Worm (Caenorhabditis elegans) whole organism, mixed stage, embryonic: ENCODE results near the gene K02D10.3.
A peak's percentile ranks its signal among the peaks of the same experiment; 100 is the strongest.

Experiments
- M03D4.4 ChIP-seq: sonication (generic microtip); optimal IDR thresholded peaks from 2 replicates; lab custom pipeline; 2017; ENCODE audit warnings: mild to moderate bottlenecking, missing genetic modification characterization, missing compliant biosample characterization
- bed-3 ChIP-seq: fragments of 200-800 bp; sonication (Bioruptor generic); optimal IDR thresholded peaks from 3 replicates; lab custom pipeline; 2018; ENCODE audit warnings: mild to moderate bottlenecking, missing genetic modification characterization, moderate library complexity, missing compliant biosample characterization
- blmp-1 ChIP-seq: fragments of 150-350 bp; optimal IDR thresholded peaks from 2 replicates; lab custom pipeline; 2014; ENCODE audit warnings: missing biosample characterization, missing genetic modification characterization
- ceh-39 ChIP-seq: fragments of 150-350 bp; optimal IDR thresholded peaks from 2 replicates; lab custom pipeline; 2014; ENCODE audit warnings: missing biosample characterization, missing genetic modification characterization
- ceh-43 ChIP-seq: fragments of 200-800 bp; sonication (Bioruptor generic); optimal IDR thresholded peaks from 2 replicates; lab custom pipeline; 2018; ENCODE audit warnings: mild to moderate bottlenecking, missing genetic modification characterization, moderate library complexity, missing compliant biosample characterization
- ceh-83 ChIP-seq: fragments of 200-800 bp; sonication (Bioruptor generic); optimal IDR thresholded peaks from 2 replicates; lab custom pipeline; 2018; ENCODE audit warnings: mild to moderate bottlenecking, missing genetic modification characterization, missing compliant biosample characterization
- ces-1 ChIP-seq: fragments of 150-350 bp; optimal IDR thresholded peaks from 2 replicates; lab custom pipeline; 2014; ENCODE audit warnings: missing biosample characterization, missing genetic modification reagents, missing genetic modification characterization
- cnd-1 ChIP-seq: fragments of 200-800 bp; sonication (Bioruptor generic); optimal IDR thresholded peaks from 2 replicates; lab custom pipeline; 2018; ENCODE audit warnings: mild to moderate bottlenecking, missing genetic modification characterization, missing compliant biosample characterization
- drap-1 ChIP-seq: fragments of 200-800 bp; sonication (Bioruptor generic); optimal IDR thresholded peaks from 3 replicates; lab custom pipeline; 2018; ENCODE audit warnings: mild to moderate bottlenecking, missing genetic modification characterization, missing compliant biosample characterization
- elt-1 ChIP-seq: sonication (generic microtip); optimal IDR thresholded peaks from 2 replicates; lab custom pipeline; 2017; ENCODE audit warnings: missing genetic modification characterization, mild to moderate bottlenecking, missing compliant biosample characterization, antibody characterized with exemption, moderate library complexity, borderline replicate concordance; ENCODE audit not compliant: insufficient read depth
- elt-3 ChIP-seq: fragments of 150-350 bp; optimal IDR thresholded peaks from 2 replicates; lab custom pipeline; 2014; ENCODE audit warnings: missing biosample characterization, missing genetic modification characterization
- flh-1 ChIP-seq: fragments of 200-800 bp; sonication (Bioruptor generic); optimal IDR thresholded peaks from 2 replicates; lab custom pipeline; 2018; ENCODE audit warnings: mild to moderate bottlenecking, missing genetic modification characterization, moderate library complexity, missing compliant biosample characterization
- ham-2 ChIP-seq: fragments of 200-800 bp; sonication (Bioruptor generic); optimal IDR thresholded peaks from 2 replicates; lab custom pipeline; 2018; ENCODE audit warnings: mild to moderate bottlenecking, missing genetic modification characterization, missing compliant biosample characterization
- hlh-1 ChIP-seq: fragments of 150-350 bp; optimal IDR thresholded peaks from 2 replicates; lab custom pipeline; 2014; ENCODE audit warnings: missing biosample characterization, missing genetic modification reagents, missing genetic modification characterization
- lin-13 ChIP-seq: fragments of 150-350 bp; optimal IDR thresholded peaks from 2 replicates; lab custom pipeline; 2014; ENCODE audit warnings: missing biosample characterization, missing genetic modification characterization
- lin-32 ChIP-seq: fragments of 200-800 bp; sonication (Bioruptor generic); optimal IDR thresholded peaks from 2 replicates; lab custom pipeline; 2018; ENCODE audit warnings: mild to moderate bottlenecking, missing genetic modification characterization, missing compliant biosample characterization
- lsy-2 ChIP-seq: fragments of 150-350 bp; optimal IDR thresholded peaks from 2 replicates; lab custom pipeline; 2014; ENCODE audit warnings: missing biosample characterization, missing genetic modification characterization
- mab-5 ChIP-seq: fragments of 150-350 bp; optimal IDR thresholded peaks from 2 replicates; lab custom pipeline; 2014; ENCODE audit warnings: missing biosample characterization, missing genetic modification characterization
- mep-1 ChIP-seq: fragments of 150-350 bp; optimal IDR thresholded peaks from 2 replicates; lab custom pipeline; 2017; ENCODE audit warnings: missing biosample characterization, missing genetic modification reagents, missing genetic modification characterization, inconsistent platforms
- mls-2 ChIP-seq: sonication (generic microtip); optimal IDR thresholded peaks from 2 replicates; lab custom pipeline; 2016; ENCODE audit warnings: mild to moderate bottlenecking, missing genetic modification characterization, moderate library complexity, missing compliant biosample characterization
- nhr-12 ChIP-seq: fragments of 150-350 bp; optimal IDR thresholded peaks from 2 replicates; lab custom pipeline; 2014; ENCODE audit warnings: missing biosample characterization, missing genetic modification characterization
- nhr-2 ChIP-seq: fragments of 150-350 bp; optimal IDR thresholded peaks from 2 replicates; lab custom pipeline; 2014; ENCODE audit warnings: missing biosample characterization, missing genetic modification characterization
- nhr-237 ChIP-seq: fragments of 150-350 bp; optimal IDR thresholded peaks from 2 replicates; lab custom pipeline; 2014; ENCODE audit warnings: missing biosample characterization, missing genetic modification characterization
- nhr-28 ChIP-seq: fragments of 150-350 bp; optimal IDR thresholded peaks from 2 replicates; lab custom pipeline; 2014; ENCODE audit warnings: missing biosample characterization, missing genetic modification characterization
- nhr-76 ChIP-seq: sonication (generic microtip); optimal IDR thresholded peaks from 2 replicates; lab custom pipeline; 2017; ENCODE audit warnings: missing biosample characterization, missing genetic modification characterization
- pha-4 ChIP-seq: fragments of 150-350 bp; optimal IDR thresholded peaks from 2 replicates; lab custom pipeline; 2018; ENCODE audit warnings: missing biosample characterization, missing genetic modification reagents, missing genetic modification characterization
- sem-2 ChIP-seq: fragments of 200-800 bp; sonication (Bioruptor generic); optimal IDR thresholded peaks from 2 replicates; lab custom pipeline; 2018; ENCODE audit warnings: mild to moderate bottlenecking, missing genetic modification characterization, missing compliant biosample characterization
- snpc-4 ChIP-seq: fragments of 150-350 bp; optimal IDR thresholded peaks from 2 replicates; lab custom pipeline; 2014; ENCODE audit warnings: missing biosample characterization, missing genetic modification characterization
- sptf-1 ChIP-seq: sonication (generic microtip); optimal IDR thresholded peaks from 2 replicates; lab custom pipeline; 2017; ENCODE audit warnings: mild to moderate bottlenecking, missing genetic modification characterization, moderate library complexity, missing compliant biosample characterization
- tbx-8 ChIP-seq: fragments of 200-800 bp; sonication (Bioruptor generic); optimal IDR thresholded peaks from 2 replicates; lab custom pipeline; 2018; ENCODE audit warnings: mild to moderate bottlenecking, missing genetic modification characterization, moderate library complexity, missing compliant biosample characterization
- unc-120 ChIP-seq: sonication (generic microtip); optimal IDR thresholded peaks from 2 replicates; lab custom pipeline; 2017; ENCODE audit warnings: missing genetic modification characterization, missing compliant biosample characterization; ENCODE audit not compliant: poor library complexity, severe bottlenecking
- unc-39 ChIP-seq: fragments of 150-350 bp; optimal IDR thresholded peaks from 2 replicates; lab custom pipeline; 2014; ENCODE audit warnings: missing biosample characterization, missing genetic modification characterization
- unc-62 ChIP-seq: fragments of 150-350 bp; optimal IDR thresholded peaks from 2 replicates; lab custom pipeline; 2014; ENCODE audit warnings: missing biosample characterization, missing genetic modification reagents, missing genetic modification characterization
- zip-8 ChIP-seq: fragments of 150-350 bp; optimal IDR thresholded peaks from 2 replicates; lab custom pipeline; 2014; ENCODE audit warnings: missing biosample characterization, missing genetic modification characterization
- ztf-11 ChIP-seq: fragments of 150-350 bp; optimal IDR thresholded peaks from 2 replicates; lab custom pipeline; 2014; ENCODE audit warnings: missing biosample characterization, missing genetic modification characterization

The K02D10.3 gene

ce11 chrIII:8795595-8796141 lies 23.9 kb upstream of the K02D10.3 start:
- TF ChIP-seq snpc-4 = no peak
- no peak for TF ChIP-seq tbx-8 (GFP tag; lab: Kevin White, UChicago)
- peak; percentile 79 for TF ChIP-seq lsy-2
- TF ChIP-seq flh-1 (GFP tag; lab: Kevin White, UChicago) = no peak
- TF ChIP-seq ceh-83 (GFP tag; lab: Kevin White, UChicago) = peak; percentile 57
- peak; percentile 65 for TF ChIP-seq nhr-237
- TF ChIP-seq sptf-1 = peak; percentile 69
- TF ChIP-seq nhr-28 (tag; lab: Kevin White, UChicago) = peak; percentile 15
- no peak for TF ChIP-seq unc-39
- peak; percentile 84 for TF ChIP-seq lin-13
- peak; percentile 82 for TF ChIP-seq cnd-1
- TF ChIP-seq elt-3 = no peak
- TF ChIP-seq mls-2 = peak; percentile 67
- no peak for TF ChIP-seq elt-1 (tag; lab: Kevin White, UChicago)
- TF ChIP-seq ham-2 (GFP tag; lab: Kevin White, UChicago) = peak; percentile 88
- TF ChIP-seq lin-32 (GFP tag; lab: Kevin White, UChicago) = no peak
- TF ChIP-seq mep-1 (tag; lab: Kevin White, UChicago) = peak; percentile 74
- TF ChIP-seq ces-1 (GFP tag; lab: Kevin White, UChicago) = peak; percentile 86
- peak; percentile 88 for TF ChIP-seq ceh-39 (tag; lab: Kevin White, UChicago)
- peak; percentile 4 for TF ChIP-seq nhr-76 (tag; lab: Kevin White, UChicago)
- no peak for TF ChIP-seq mab-5 (tag; lab: Kevin White, UChicago)
- TF ChIP-seq ceh-43 (GFP tag; lab: Kevin White, UChicago) = no peak
- peak; percentile 65 for TF ChIP-seq drap-1
- TF ChIP-seq unc-62 (GFP tag; lab: Kevin White, UChicago) = peak; percentile 95
- TF ChIP-seq blmp-1 = no peak
- TF ChIP-seq sem-2 = no peak
- TF ChIP-seq nhr-12 (tag; lab: Kevin White, UChicago) = no peak
- TF ChIP-seq hlh-1 = peak; percentile 66
- TF ChIP-seq ztf-11 (tag; lab: Kevin White, UChicago) = peak; percentile 77
- no peak for TF ChIP-seq bed-3 (GFP tag; lab: Kevin White, UChicago)
- TF ChIP-seq nhr-2 (tag; lab: Kevin White, UChicago) = peak; percentile 100
- peak; percentile 95 for TF ChIP-seq unc-120 (tag; lab: Kevin White, UChicago)
- TF ChIP-seq zip-8 (tag; lab: Kevin White, UChicago) = no peak
- TF ChIP-seq pha-4 (tag; lab: Kevin White, UChicago) = peak; percentile 90
- TF ChIP-seq M03D4.4 (tag; lab: Kevin White, UChicago) = peak; percentile 41
- TF ChIP-seq, all 35 proteins: peak for 21

DNA sequence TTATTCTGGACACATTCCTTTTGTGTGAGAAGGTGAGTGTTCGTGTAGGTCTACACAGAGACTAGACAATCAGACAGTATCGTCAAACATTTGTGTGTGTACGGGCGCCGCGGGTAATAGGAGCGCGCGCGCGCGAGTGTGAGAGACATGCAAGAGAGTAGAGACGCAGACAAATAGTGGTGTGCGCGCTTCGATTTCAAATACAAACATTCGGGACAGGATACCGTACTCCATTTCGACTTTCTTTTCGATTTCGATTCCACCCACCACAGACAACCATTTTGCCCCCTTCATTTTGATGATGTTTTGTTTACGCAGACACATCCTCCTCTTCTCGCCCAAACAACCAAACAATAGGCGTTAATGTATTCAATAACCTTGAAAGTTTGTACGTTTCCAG lies 23.0 kb upstream of the K02D10.3 start:
- TF ChIP-seq drap-1 (peak; percentile 51), lin-13 (peak; percentile 11), nhr-237 (peak; percentile 27), blmp-1 (peak; percentile 28), nhr-76 (tag; lab: Kevin White, UChicago) (no peak), M03D4.4 (tag; lab: Kevin White, UChicago) (no peak), elt-1 (tag; lab: Kevin White, UChicago) (no peak), ces-1 (GFP tag; lab: Kevin White, UChicago) (no peak), lsy-2 (peak; percentile 73), mls-2 (no peak), ham-2 (GFP tag; lab: Kevin White, UChicago) (peak; percentile 48), flh-1 (GFP tag; lab: Kevin White, UChicago) (peak; percentile 19), pha-4 (tag; lab: Kevin White, UChicago) (peak; percentile 90), sptf-1 (peak; percentile 7), elt-3 (peak; percentile 2)
- TF ChIP-seq, all 35 proteins: peak for 10

DNA sequence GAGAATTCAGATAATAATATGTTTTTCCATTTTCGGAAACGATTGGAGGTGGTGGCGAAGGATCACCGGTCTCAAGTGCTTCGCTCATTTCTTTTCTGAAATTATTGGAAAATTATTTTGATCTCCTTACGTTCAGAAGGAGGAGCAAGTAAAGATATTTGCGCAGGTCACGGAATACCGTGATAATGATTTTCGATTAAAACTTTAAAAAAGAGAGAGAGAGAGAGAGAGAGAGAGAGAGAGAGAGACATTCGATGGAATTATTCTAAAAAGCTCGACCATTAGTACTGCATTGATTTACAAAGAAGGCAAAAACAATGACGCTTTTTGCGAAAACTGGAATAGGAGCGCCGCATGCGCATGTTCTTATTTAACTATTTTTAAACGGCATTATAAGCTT lies 20.5 kb upstream of the K02D10.3 start, which contains the start of gene ztf-1:
ztf-1 (minus strand) TSS at position 101 of the 400 bp plus-strand sequence.
- TF ChIP-seq mep-1 (tag; lab: Kevin White, UChicago) (no peak), hlh-1 (no peak), nhr-76 (tag; lab: Kevin White, UChicago) (no peak), drap-1 (no peak), tbx-8 (GFP tag; lab: Kevin White, UChicago) (no peak), flh-1 (GFP tag; lab: Kevin White, UChicago) (no peak), zip-8 (tag; lab: Kevin White, UChicago) (no peak), sptf-1 (no peak)
